Fruit fly (Drosophila melanogaster): ENCODE results near the gene ppk11.

DNA sequence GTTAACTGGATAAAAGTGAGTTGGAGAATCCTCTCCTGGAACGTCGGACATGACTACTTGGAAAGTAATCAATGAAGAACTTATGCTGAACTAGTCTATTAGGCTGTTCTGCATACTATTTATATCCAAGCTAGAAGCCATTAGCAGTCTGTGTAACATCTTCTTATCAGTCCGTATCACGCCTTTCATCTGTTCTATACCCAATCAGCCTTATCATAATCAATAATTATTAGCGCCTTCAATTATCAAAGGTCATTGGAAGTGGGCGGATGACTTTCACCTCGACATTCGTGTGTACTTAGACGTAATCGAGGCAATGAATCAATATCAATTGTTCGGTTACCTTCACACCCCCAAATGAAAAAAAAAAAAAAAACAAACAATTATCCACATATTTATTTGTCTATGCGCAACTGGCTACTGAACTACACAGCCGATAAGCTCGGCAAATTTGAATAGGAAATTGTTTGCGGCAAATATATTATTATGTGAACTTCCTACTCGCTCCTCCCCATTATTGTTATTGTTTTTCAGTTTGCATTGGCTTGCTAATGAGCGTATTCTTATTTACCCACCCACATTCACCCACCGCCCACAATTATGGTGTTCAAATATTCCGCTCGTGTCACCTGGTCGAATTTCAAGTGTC is at the start of gene ppk11, which contains the start of gene ppk16:
- TF ChIP-seq pan (optimal IDR thresholded peaks at IDR 0.05) (no peak), usp (GFP tag; optimal IDR thresholded peaks at IDR 0.05) (no peak)
